Worm (Caenorhabditis elegans): Measurements from ENCODE around the gene Y53C12A.3.

Y53C12A.3 gene

ce11 chrII:9746069-9746468 is 40.0 kb upstream of the Y53C12A.3 start, which contains the start of the genes Y53C12B.1 and nos-3 (continued):
- TF ChIP-seq pqm-1 (tag; optimal IDR thresholded peaks at IDR 0.05) (no peak), nhr-11 (tag; optimal IDR thresholded peaks at IDR 0.05) (peak; percentile 88), attf-4 (tag; optimal IDR thresholded peaks at IDR 0.05) (no peak), php-3 (GFP tag; IDR thresholded peaks at IDR 0.05) (0 out of 2 replicates have a peak, but pooled peaks have one; percentile 16), F44E2.7 (GFP tag; IDR thresholded peaks at IDR 0.05) (no peak), ama-1 (optimal IDR thresholded peaks at IDR 0.05) (peak; percentile 54), T20F7.1 (GFP tag; optimal IDR thresholded peaks at IDR 0.05) (peak; percentile 68), daf-12 (tag; optimal IDR thresholded peaks at IDR 0.05) (no peak), ceh-44 (GFP tag; IDR thresholded peaks at IDR 0.05) (no peak), arid-1 (GFP tag; conservative IDR thresholded peaks at IDR 0.05) (peak; percentile 57; the same call in 1 of the 2 replicates), snpc-4 (tag; optimal IDR thresholded peaks at IDR 0.05) (no peak), duxl-1 (tag; optimal IDR thresholded peaks at IDR 0.05; ENCODE audit: poor library complexity) (no peak), fkh-10 (GFP tag; optimal IDR thresholded peaks at IDR 0.05) (peak; percentile 24), zag-1 (tag; optimal IDR thresholded peaks at IDR 0.05) (no peak)

DNA sequence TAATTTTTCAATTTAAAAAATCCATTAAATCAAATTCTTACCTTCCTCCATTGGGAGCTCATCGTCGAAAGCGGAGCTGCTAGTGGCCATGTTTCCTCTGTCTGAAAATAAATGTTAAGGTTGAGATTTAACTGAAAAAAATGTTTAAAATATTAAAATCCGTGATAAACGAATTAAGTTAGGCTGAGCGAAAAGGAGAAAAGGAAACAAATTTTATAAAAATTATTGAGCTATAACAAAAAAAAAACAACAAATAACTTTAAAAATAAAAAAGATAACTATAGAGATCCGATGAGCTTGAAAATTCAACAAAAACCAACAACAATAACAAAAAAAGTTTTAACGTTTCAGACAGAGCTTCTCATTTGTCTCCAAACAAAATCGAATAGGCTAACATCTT is 36.7 kb upstream of the Y53C12A.3 start, which contains the start of gene pno-1:
pno-1 (minus strand) TSS at position 101 of the 400 bp plus-strand sequence.
- TF ChIP-seq fos-1 (tag; optimal IDR thresholded peaks at IDR 0.05), result no peak
- TF ChIP-seq lin-38 (GFP tag; IDR thresholded peaks at IDR 0.05), result 0 out of 2 replicates have a peak, but pooled peaks have one; percentile 9

- TF ChIP-seq Y5F2A.4 (GFP tag; optimal IDR thresholded peaks at IDR 0.05), result no peak
- no peak for TF ChIP-seq nhr-41 (GFP tag; IDR thresholded peaks at IDR 0.05)
- no peak for TF ChIP-seq F44E2.7 (GFP tag; IDR thresholded peaks at IDR 0.05)
- no peak; the same call in 1 of the 2 replicates for TF ChIP-seq lin-38 (GFP tag; IDR thresholded peaks at IDR 0.05)
- no peak for TF ChIP-seq hlh-30 (tag; optimal IDR thresholded peaks at IDR 0.05; ENCODE audit: insufficient read depth)
- no peak for TF ChIP-seq vab-7 (GFP tag; IDR thresholded peaks at IDR 0.05)
- TF ChIP-seq ces-1 (GFP tag; optimal IDR thresholded peaks at IDR 0.05), result no peak
- TF ChIP-seq lin-15B (tag; optimal IDR thresholded peaks at IDR 0.05), result no peak
- TF ChIP-seq unc-39 (tag; optimal IDR thresholded peaks at IDR 0.05), result no peak
- no peak for TF ChIP-seq daf-12 (tag; optimal IDR thresholded peaks at IDR 0.05)
- TF ChIP-seq daf-16 (GFP tag; optimal IDR thresholded peaks at IDR 0.05), result no peak
- peak; percentile 46 for TF ChIP-seq daf-16 (tag; optimal IDR thresholded peaks at IDR 0.05)
- no peak for TF ChIP-seq jun-1 (tag; optimal IDR thresholded peaks at IDR 0.05)
- TF ChIP-seq T26A8.4 (GFP tag; IDR thresholded peaks at IDR 0.05), result no peak
- TF ChIP-seq ctbp-1 (GFP tag; IDR thresholded peaks at IDR 0.05), result no peak
- peak in 1 of 2 experiments; percentile 3 for TF ChIP-seq lsy-2 (tag; optimal IDR thresholded peaks at IDR 0.05)
- no peak for TF ChIP-seq snpc-1.2 (GFP tag; IDR thresholded peaks at IDR 0.05)
- TF ChIP-seq spr-1 (tag; optimal IDR thresholded peaks at IDR 0.05), result no peak
- peak; percentile 48; the same call in 1 of the 2 replicates for TF ChIP-seq mdt-29 (GFP tag; IDR thresholded peaks at IDR 0.05)
- no peak for TF ChIP-seq egl-27 (tag; optimal IDR thresholded peaks at IDR 0.05)
- peak; percentile 62 for TF ChIP-seq tra-1 (GFP tag; IDR thresholded peaks at IDR 0.05)
- no peak for TF ChIP-seq dpl-1 (GFP tag; optimal IDR thresholded peaks at IDR 0.05)
- TF ChIP-seq nhr-102 (tag; optimal IDR thresholded peaks at IDR 0.05), result no peak
- peak; percentile 29; the same call in 1 of the 2 replicates for TF ChIP-seq pha-4 (GFP tag; IDR thresholded peaks at IDR 0.05)
- no peak for TF ChIP-seq pha-4 (tag; optimal IDR thresholded peaks at IDR 0.05)
- no peak for TF ChIP-seq nhr-42 (GFP tag; IDR thresholded peaks at IDR 0.05)
- no peak for TF ChIP-seq saeg-2 (GFP tag; IDR thresholded peaks at IDR 0.05)
- no peak for TF ChIP-seq cey-2 (tag; optimal IDR thresholded peaks at IDR 0.05; ENCODE audit: borderline replicate concordance, insufficient read depth)
- TF ChIP-seq duxl-1 (tag; optimal IDR thresholded peaks at IDR 0.05; ENCODE audit: poor library complexity), result no peak
- no peak for TF ChIP-seq Y48G9A.11 (GFP tag; IDR thresholded peaks at IDR 0.05)
- TF ChIP-seq aly-2 (tag; optimal IDR thresholded peaks at IDR 0.05), result no peak
- no peak for TF ChIP-seq mxl-2 (GFP tag; conservative IDR thresholded peaks at IDR 0.05)
- TF ChIP-seq mxl-3 (GFP tag; optimal IDR thresholded peaks at IDR 0.05), result no peak
- peak; percentile 89 for TF ChIP-seq php-3 (GFP tag; IDR thresholded peaks at IDR 0.05)
- no peak for TF ChIP-seq nhr-10 (tag; optimal IDR thresholded peaks at IDR 0.05)
- peak in 1 of 2 experiments; percentile 82 for TF ChIP-seq unc-62 (GFP tag; optimal IDR thresholded peaks at IDR 0.05 in 1 of 2)
- TF ChIP-seq unc-62 (tag; optimal IDR thresholded peaks at IDR 0.05), result no peak
- no peak for TF ChIP-seq ceh-82 (tag; optimal IDR thresholded peaks at IDR 0.05)
Measured at ce11 chrII:9741400-9741799, 35.4 kb upstream of the Y53C12A.3 start.
